Fruit fly (Drosophila melanogaster) whole organism, larva: ENCODE data around the gene Lrr47.

ENCODE experiments used
- noc ChIP-seq: fragments of 200-800 bp; sonication (Bioruptor generic); optimal IDR thresholded peaks from 3 replicates; lab custom pipeline; 2019; ENCODE audit warnings: missing biosample characterization, mild to moderate bottlenecking, missing genetic modification characterization, moderate library complexity

Gene Lrr47

DNA sequence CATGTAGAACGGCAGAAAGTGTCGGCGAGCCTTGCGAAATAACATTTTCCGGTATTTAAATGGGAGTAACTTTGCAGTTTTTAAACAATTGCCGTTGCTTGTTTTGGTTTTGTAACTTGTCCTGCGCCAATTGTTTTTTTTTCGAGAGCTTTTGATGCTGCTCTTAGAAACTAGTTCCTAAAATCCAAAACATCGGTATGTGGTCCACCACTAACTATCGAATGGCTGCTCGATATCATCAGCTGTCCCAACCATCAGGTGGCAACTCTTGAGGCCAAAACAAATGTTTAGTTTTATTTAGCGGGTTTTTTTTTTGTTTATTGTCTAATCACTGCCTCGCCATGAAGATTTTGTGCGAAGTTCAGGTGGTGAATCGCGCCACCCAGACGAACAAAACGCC, at the start of gene Lrr47, which contains the start of gene Fatp1:
TSS of gene Lrr47 (plus strand) at position 251 of the 400 bp plus-strand sequence.
TSS of gene Fatp1 (minus strand) at position 134 of the 400 bp plus-strand sequence.
- no peak for TF ChIP-seq noc (tag; lab: Kevin White, UChicago)

dm6 chr2L:10468388-10468787, 48.7 kb upstream of the Lrr47 start:
- peak; percentile 66 for TF ChIP-seq noc (tag; lab: Kevin White, UChicago)

dm6 chr2L:10468978-10469377, 48.2 kb upstream of the Lrr47 start:
- no peak for TF ChIP-seq noc (tag; lab: Kevin White, UChicago)

DNA sequence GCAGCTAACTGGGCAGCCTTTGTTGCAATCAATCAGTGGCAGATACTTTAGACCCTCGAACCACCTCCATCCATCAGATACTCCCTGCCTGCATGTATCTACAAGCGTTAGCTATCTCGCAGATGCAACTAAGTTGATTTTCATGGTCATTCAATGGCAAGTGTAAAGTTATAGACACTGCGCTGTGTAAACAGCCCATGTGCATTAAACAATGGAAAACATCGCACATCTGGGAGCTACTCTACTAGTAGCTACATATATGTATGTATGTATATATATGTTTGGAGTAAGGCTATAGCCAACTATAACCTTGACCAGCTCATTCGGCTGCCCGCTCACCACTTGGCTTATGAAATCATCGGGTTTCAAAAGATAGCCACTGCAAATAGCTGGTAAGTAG, 46.9 kb upstream of the Lrr47 start:
- no peak for TF ChIP-seq noc (tag; lab: Kevin White, UChicago)

dm6 chr2L:10472257-10472656, 44.9 kb upstream of the Lrr47 start:
- TF ChIP-seq noc (tag; lab: Kevin White, UChicago) = no peak

- TF ChIP-seq noc (tag; lab: Kevin White, UChicago) = peak; percentile 71
Observed at dm6 chr2L:10474268-10474678, 42.9 kb upstream of the Lrr47 start, which contains the start of gene RluA-1. RluA-1 (minus strand) TSS chr2L:10474349.

dm6 chr2L:10474815-10475214, 42.3 kb upstream of the Lrr47 start:
- TF ChIP-seq noc (tag; lab: Kevin White, UChicago) = no peak

DNA sequence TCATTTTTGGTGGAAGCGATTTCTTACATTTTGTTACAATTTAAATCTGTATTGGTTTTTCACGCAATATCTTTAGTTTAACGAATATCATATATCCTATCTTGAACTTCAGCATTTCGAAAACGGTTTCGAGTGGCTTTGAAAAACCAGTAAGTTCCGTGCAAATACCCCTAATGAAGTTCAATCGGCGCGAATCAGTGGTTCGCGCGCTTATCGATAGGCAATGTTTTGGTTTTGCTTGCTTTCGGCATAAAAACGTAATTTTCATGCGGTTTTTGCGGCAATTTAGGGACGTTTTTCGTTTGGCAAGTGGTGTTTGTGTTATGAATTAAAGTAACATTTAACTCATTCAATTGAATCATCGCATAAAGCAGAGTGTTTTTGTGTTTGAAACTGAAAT, 40.3 kb upstream of the Lrr47 start, which contains the start of gene RluA-2:
TSS of gene RluA-2 (plus strand) at position 195 of the 400 bp plus-strand sequence.
- no peak for TF ChIP-seq noc (tag; lab: Kevin White, UChicago)

dm6 chr2L:10479859-10480258, 37.3 kb upstream of the Lrr47 start:
- TF ChIP-seq noc (tag; lab: Kevin White, UChicago) = no peak

DNA sequence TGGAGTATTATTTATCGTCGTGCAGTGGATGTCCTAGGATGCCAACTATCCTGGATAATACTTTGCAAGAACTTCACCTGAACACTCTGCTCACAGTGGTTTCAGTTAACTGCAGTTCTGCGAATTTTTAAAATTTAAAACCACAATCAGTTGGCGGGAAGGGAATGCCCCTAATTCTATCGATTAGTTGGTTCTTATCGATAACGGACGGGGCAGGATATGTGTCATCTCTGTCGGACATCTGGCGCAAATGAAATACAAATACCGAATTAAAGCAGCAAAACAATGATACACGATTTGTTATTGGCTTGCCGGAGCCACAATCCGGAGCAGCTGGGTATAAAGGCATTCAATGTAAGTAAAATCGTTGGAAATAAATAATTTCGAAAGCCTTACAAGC, 34.1 kb upstream of the Lrr47 start, which contains the start of gene Grip75:
TSS of gene Grip75 (plus strand) at position 223 of the 400 bp plus-strand sequence.
- no peak for TF ChIP-seq noc (tag; lab: Kevin White, UChicago)

- TF ChIP-seq noc (tag; lab: Kevin White, UChicago) = no peak
Observed at dm6 chr2L:10488484-10489223, 28.5 kb upstream of the Lrr47 start, which contains the start of the genes Cog4 and CG6144. Cog4 (minus strand) TSS chr2L:10488622. CG6144 (plus strand) TSS chr2L:10488694.

DNA sequence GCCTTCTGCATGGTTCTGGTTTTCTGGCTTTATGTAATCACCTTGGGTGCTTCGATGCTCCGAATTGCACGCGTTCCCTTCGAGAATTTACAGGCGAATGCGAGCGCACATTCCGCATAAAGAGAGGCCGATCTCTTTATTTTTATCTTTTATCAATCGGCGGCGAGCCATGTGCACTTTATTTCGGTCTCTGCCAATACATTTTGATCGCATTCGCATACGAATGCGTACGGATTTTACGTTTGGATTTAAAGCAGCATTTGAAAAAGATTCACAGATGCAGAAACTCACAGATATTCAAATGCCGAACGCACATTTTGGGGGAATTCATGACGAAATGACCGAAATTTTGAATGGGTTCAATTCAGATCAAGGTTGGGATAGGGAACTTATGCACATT, 25.8 kb upstream of the Lrr47 start, which contains the start of gene CG13144:
TSS of gene CG13144 (minus strand) at position 101 of the 400 bp plus-strand sequence.
- no peak for TF ChIP-seq noc (tag; lab: Kevin White, UChicago)

dm6 chr2L:10495495-10495894, 21.6 kb upstream of the Lrr47 start:
- TF ChIP-seq noc (tag; lab: Kevin White, UChicago) = no peak

- no peak for TF ChIP-seq noc (tag; lab: Kevin White, UChicago)
Observed at dm6 chr2L:10496338-10496737, 20.8 kb upstream of the Lrr47 start.

DNA sequence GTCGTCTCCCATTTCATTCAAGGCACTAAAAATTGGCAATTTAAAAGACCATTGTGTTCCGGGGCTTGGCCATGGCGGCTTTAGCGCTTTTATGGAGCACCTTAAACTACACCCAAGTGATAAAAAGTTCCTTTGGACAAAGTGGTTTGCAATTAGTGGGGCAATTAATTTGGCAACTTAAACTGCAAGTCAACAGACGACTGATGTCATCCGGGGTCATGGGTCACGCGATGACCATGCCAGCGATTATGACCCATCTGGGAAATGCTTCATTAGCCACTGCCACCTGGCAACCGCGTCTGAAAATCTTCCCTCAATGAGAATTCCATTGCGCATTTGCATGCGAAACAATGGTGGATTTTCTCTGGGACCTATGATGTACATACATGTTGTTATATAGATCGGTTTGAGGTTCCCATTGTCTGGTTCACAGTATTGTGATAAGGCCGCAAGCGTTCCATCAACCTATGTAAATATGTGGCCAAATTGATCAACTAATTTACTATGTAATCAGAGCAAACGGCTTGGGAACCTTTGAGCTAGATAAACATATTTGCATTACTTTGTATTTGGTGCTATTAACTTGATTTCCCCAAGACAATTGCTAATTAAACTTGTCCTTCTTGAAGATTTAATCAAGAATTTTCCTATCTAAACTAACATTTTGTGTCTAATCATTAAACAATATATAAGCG, 19.9 kb upstream of the Lrr47 start:
- TF ChIP-seq noc (tag; lab: Kevin White, UChicago) = no peak

dm6 chr2L:10499608-10500007, 17.5 kb upstream of the Lrr47 start:
- TF ChIP-seq noc (tag; lab: Kevin White, UChicago) = no peak
